Fruit fly (Drosophila melanogaster) whole organism, embryonic: Measurements from ENCODE around the gene RhoGAP93B.

Source experiments
- CG10431 ChIP-seq: fragments of 200-800 bp; sonication (Bioruptor generic); optimal IDR thresholded peaks from 3 replicates; lab custom pipeline; 2018; ENCODE audit warnings: missing biosample characterization, mild to moderate bottlenecking, missing genetic modification characterization
- CG11456 ChIP-seq: fragments of 200-800 bp; sonication (Bioruptor generic); IDR thresholded peaks from 3 replicates; pipeline ENCODE4 v1.3.6; 2022; ENCODE audit warnings: missing biosample characterization, missing genetic modification characterization
- CG11695 ChIP-seq: fragments of 200-800 bp; sonication (Bioruptor generic); IDR thresholded peaks from 3 replicates; pipeline ENCODE4 v1.3.6; 2022; ENCODE audit warnings: missing biosample characterization, missing genetic modification characterization
- CG12104 ChIP-seq: fragments of 200-800 bp; sonication (Bioruptor generic); optimal IDR thresholded peaks from 3 replicates; lab custom pipeline; 2016; ENCODE audit warnings: missing biosample characterization, missing genetic modification characterization
- CG12942 ChIP-seq: fragments of 200-800 bp; sonication (Bioruptor generic); optimal IDR thresholded peaks from 3 replicates; lab custom pipeline; 2016; ENCODE audit warnings: missing biosample characterization, missing genetic modification characterization
- CG13287 ChIP-seq: fragments of 200-800 bp; sonication (Bioruptor generic); IDR thresholded peaks from 2 replicates; pipeline ENCODE4 v1.3.6; 2022; ENCODE audit warnings: missing biosample characterization, missing genetic modification characterization; ENCODE audit not compliant: partially characterized antibody
- CG14014 ChIP-seq: fragments of 200-800 bp; sonication (Bioruptor generic); IDR thresholded peaks from 2 replicates; pipeline ENCODE4 v1.3.6; 2022; ENCODE audit warnings: missing biosample characterization, missing genetic modification characterization
- CG14860 ChIP-seq: fragments of 200-800 bp; sonication (Bioruptor generic); IDR thresholded peaks from 3 replicates; pipeline ENCODE4 v1.3.6; 2022; ENCODE audit warnings: missing biosample characterization, missing genetic modification characterization; ENCODE audit not compliant: partially characterized antibody
- CG1603 ChIP-seq: fragments of 200-800 bp; sonication (Bioruptor generic); optimal IDR thresholded peaks from 2 replicates; lab custom pipeline; 2019; ENCODE audit warnings: missing biosample characterization, mild to moderate bottlenecking, missing genetic modification characterization, moderate library complexity
- CG1792 ChIP-seq: fragments of 200-800 bp; sonication (Bioruptor generic); optimal IDR thresholded peaks from 2 replicates; lab custom pipeline; 2016; ENCODE audit warnings: missing biosample characterization, missing genetic modification characterization
- CG2202 ChIP-seq: fragments of 200-800 bp; sonication (Bioruptor generic); optimal IDR thresholded peaks from 2 replicates; lab custom pipeline; 2018; ENCODE audit warnings: missing biosample characterization, mild to moderate bottlenecking, missing genetic modification characterization
- CG30403 ChIP-seq: fragments of 200-800 bp; sonication (Bioruptor generic); optimal IDR thresholded peaks from 3 replicates; lab custom pipeline; 2016; ENCODE audit warnings: missing biosample characterization, missing genetic modification characterization
- CG31441 ChIP-seq: fragments of 200-800 bp; sonication (Bioruptor generic); IDR thresholded peaks from 2 replicates; pipeline ENCODE4 v1.3.6; 2022; ENCODE audit warnings: missing biosample characterization, missing genetic modification characterization
- CG32767 ChIP-seq: fragments of 200-800 bp; sonication (Bioruptor generic); IDR thresholded peaks from 2 replicates; pipeline ENCODE4 v1.3.6; 2022; ENCODE audit warnings: missing biosample characterization, missing genetic modification characterization
- CG33213 ChIP-seq: fragments of 200-800 bp; sonication (Bioruptor generic); optimal IDR thresholded peaks from 3 replicates; lab custom pipeline; 2016; ENCODE audit warnings: missing biosample characterization, missing genetic modification characterization
- CG43689 ChIP-seq: fragments of 200-800 bp; sonication (Bioruptor generic); IDR thresholded peaks from 2 replicates; pipeline ENCODE4 v1.3.6; 2022; ENCODE audit warnings: missing biosample characterization, missing genetic modification characterization
- CG4730 ChIP-seq: fragments of 200-800 bp; sonication (Bioruptor generic); IDR thresholded peaks from 2 replicates; pipeline ENCODE4 v1.3.6; 2022; ENCODE audit warnings: missing biosample characterization, missing genetic modification characterization
- CG6175 ChIP-seq: fragments of 200-800 bp; sonication (Bioruptor generic); IDR thresholded peaks from 3 replicates; pipeline ENCODE4 v1.3.6; 2022; ENCODE audit warnings: missing biosample characterization, missing genetic modification characterization
- CG6683 ChIP-seq: fragments of 200-800 bp; sonication (Bioruptor generic); optimal IDR thresholded peaks from 2 replicates; lab custom pipeline; 2017; ENCODE audit warnings: missing biosample characterization, mild to moderate bottlenecking, missing genetic modification characterization, missing genetic modification reagents
- CG7987 ChIP-seq: fragments of 200-800 bp; sonication (Bioruptor generic); optimal IDR thresholded peaks from 2 replicates; lab custom pipeline; 2018; ENCODE audit warnings: missing biosample characterization, mild to moderate bottlenecking, missing genetic modification characterization, moderate library complexity
- CG8478 ChIP-seq: fragments of >200 bp; optimal IDR thresholded peaks from 2 replicates; lab custom pipeline; 2018
- CG8765 ChIP-seq: fragments of 200-800 bp; sonication (Bioruptor generic); IDR thresholded peaks from 2 replicates; pipeline ENCODE4 v1.3.6; 2022; ENCODE audit warnings: missing biosample characterization, missing genetic modification characterization
- CG9932 ChIP-seq: fragments of 200-800 bp; sonication (Bioruptor generic); IDR thresholded peaks from 2 replicates; pipeline ENCODE4 v1.3.6; 2022; ENCODE audit warnings: missing biosample characterization, missing genetic modification characterization
- CTCF ChIP-seq: fragments of 200-800 bp; sonication (Bioruptor generic); optimal IDR thresholded peaks from 2 replicates; lab custom pipeline; 2017; ENCODE audit warnings: missing biosample characterization, mild to moderate bottlenecking, missing genetic modification characterization, moderate library complexity
- D ChIP-seq, 2 experiments: fragments of 200-800 bp in 1 of 2; fragments of >200 bp in 1 of 2; sonication (Bioruptor generic) in 1 of 2; optimal IDR thresholded peaks; 2 replicates in 1 of 2; 3 replicates in 1 of 2; lab custom pipeline; 2017; ENCODE audit warnings: mild to moderate bottlenecking in 1 of 2, missing biosample characterization in 1 of 2, missing genetic modification characterization in 1 of 2, missing genetic modification reagents in 1 of 2
- Dbx ChIP-seq: fragments of 200-800 bp; sonication (Bioruptor generic); IDR thresholded peaks from 3 replicates; pipeline ENCODE4 v1.3.6; 2022; ENCODE audit warnings: missing biosample characterization, missing genetic modification characterization
- Dek ChIP-seq: fragments of 200-800 bp; sonication (Bioruptor generic); optimal IDR thresholded peaks from 3 replicates; lab custom pipeline; 2019; ENCODE audit warnings: missing biosample characterization, mild to moderate bottlenecking, missing genetic modification characterization, moderate library complexity
- Dref ChIP-seq: fragments of 200-800 bp; sonication (Bioruptor generic); IDR thresholded peaks from 2 replicates; pipeline ENCODE4 v1.3.6; 2022; ENCODE audit warnings: missing biosample characterization, missing genetic modification characterization
- HHEX ChIP-seq: fragments of 200-800 bp; sonication (Bioruptor generic); optimal IDR thresholded peaks from 3 replicates; lab custom pipeline; 2017; ENCODE audit warnings: missing biosample characterization, mild to moderate bottlenecking, missing genetic modification characterization, missing genetic modification reagents
- HmgD ChIP-seq: fragments of 200-800 bp; sonication (Bioruptor generic); optimal IDR thresholded peaks from 3 replicates; lab custom pipeline; 2016; ENCODE audit warnings: missing biosample characterization, missing genetic modification characterization
- HmgZ ChIP-seq: fragments of 200-800 bp; sonication (Bioruptor generic); optimal IDR thresholded peaks from 2 replicates; lab custom pipeline; 2018; ENCODE audit warnings: missing biosample characterization, mild to moderate bottlenecking, missing genetic modification characterization
- Lpt ChIP-seq: fragments of >200 bp; optimal IDR thresholded peaks from 2 replicates; lab custom pipeline; 2018; ENCODE audit warnings: missing biosample characterization, missing genetic modification characterization
- Scr ChIP-seq: fragments of 200-800 bp; sonication (Bioruptor generic); IDR thresholded peaks from 2 replicates; pipeline ENCODE4 v1.3.6; 2022; ENCODE audit warnings: missing biosample characterization, missing genetic modification characterization; ENCODE audit not compliant: partially characterized antibody
- ac ChIP-seq: fragments of 200-800 bp; sonication (Bioruptor generic); optimal IDR thresholded peaks from 3 replicates; lab custom pipeline; 2017; ENCODE audit warnings: missing biosample characterization, mild to moderate bottlenecking, missing genetic modification characterization
- ash1 ChIP-seq: fragments of 200-800 bp; sonication (Bioruptor generic); optimal IDR thresholded peaks from 2 replicates; lab custom pipeline; 2018; ENCODE audit warnings: missing biosample characterization, mild to moderate bottlenecking, missing genetic modification characterization
- btn ChIP-seq: fragments of 200-800 bp; sonication (Bioruptor generic); optimal IDR thresholded peaks from 2 replicates; lab custom pipeline; 2016; ENCODE audit warnings: missing biosample characterization, missing genetic modification characterization
- da ChIP-seq: fragments of 200-800 bp; sonication (Bioruptor generic); optimal IDR thresholded peaks from 2 replicates; lab custom pipeline; 2016; ENCODE audit warnings: missing biosample characterization, missing genetic modification characterization
- dan ChIP-seq: fragments of 200-800 bp; sonication (Bioruptor generic); IDR thresholded peaks from 2 replicates; pipeline ENCODE4 v1.3.6; 2022; ENCODE audit warnings: missing biosample characterization, missing genetic modification characterization
- dm ChIP-seq: fragments of 200-800 bp; sonication (Bioruptor generic); optimal IDR thresholded peaks from 3 replicates; lab custom pipeline; 2016; ENCODE audit warnings: missing biosample characterization, missing genetic modification characterization
- gro ChIP-seq: fragments of 200-800 bp; sonication (Bioruptor generic); optimal IDR thresholded peaks from 2 replicates; lab custom pipeline; 2016; ENCODE audit warnings: missing biosample characterization, missing genetic modification characterization
- lab ChIP-seq: fragments of 200-800 bp; sonication (Bioruptor generic); optimal IDR thresholded peaks from 3 replicates; lab custom pipeline; 2017; ENCODE audit warnings: missing biosample characterization, missing genetic modification characterization, mild to moderate bottlenecking, moderate library complexity, missing genetic modification reagents
- nmo ChIP-seq: fragments of 200-800 bp; sonication (Bioruptor generic); optimal IDR thresholded peaks from 2 replicates; lab custom pipeline; 2018; ENCODE audit warnings: missing biosample characterization, mild to moderate bottlenecking, missing genetic modification characterization, moderate library complexity
- pan ChIP-seq, 4 experiments: fragments of >200 bp in 3 of 4; fragments of 200-800 bp in 1 of 4; sonication (Bioruptor generic) in 1 of 4; optimal IDR thresholded peaks in 3 of 4; IDR thresholded peaks in 1 of 4; 2 replicates each; pipeline versions ENCODE4 v1.3.6 to Lab custom; 2017 to 2022; ENCODE audit warnings: missing biosample characterization in 2 of 4, missing genetic modification characterization in 2 of 4, mixed read lengths in 1 of 4
- pros ChIP-seq: fragments of 200-800 bp; sonication (Bioruptor generic); optimal IDR thresholded peaks from 3 replicates; lab custom pipeline; 2019; ENCODE audit warnings: missing biosample characterization, mild to moderate bottlenecking, missing genetic modification characterization, moderate library complexity
- psq ChIP-seq: fragments of 200-800 bp; sonication (Bioruptor generic); optimal IDR thresholded peaks from 2 replicates; lab custom pipeline; 2017; ENCODE audit warnings: missing biosample characterization, missing genetic modification characterization
- sd ChIP-seq: fragments of 200-800 bp; sonication (Bioruptor generic); optimal IDR thresholded peaks from 3 replicates; lab custom pipeline; 2018; ENCODE audit warnings: missing biosample characterization, mild to moderate bottlenecking, missing genetic modification characterization, moderate library complexity
- tap ChIP-seq: fragments of 200-800 bp; optimal IDR thresholded peaks from 3 replicates; lab custom pipeline; 2019; ENCODE audit warnings: missing biosample characterization, mild to moderate bottlenecking, missing genetic modification characterization, moderate library complexity
- tin ChIP-seq: fragments of 200-800 bp; sonication (Bioruptor generic); optimal IDR thresholded peaks from 3 replicates; lab custom pipeline; 2016; ENCODE audit warnings: missing biosample characterization, missing genetic modification characterization
- toy ChIP-seq: fragments of 200-800 bp; sonication (Bioruptor generic); IDR thresholded peaks from 2 replicates; pipeline ENCODE4 v1.3.6; 2022; ENCODE audit warnings: missing biosample characterization, missing genetic modification characterization
- trem ChIP-seq: fragments of 200-800 bp; optimal IDR thresholded peaks from 3 replicates; lab custom pipeline; 2019; ENCODE audit warnings: missing biosample characterization, mild to moderate bottlenecking, missing genetic modification characterization, moderate library complexity
- yki ChIP-seq: fragments of >200 bp; optimal IDR thresholded peaks from 3 replicates; lab custom pipeline; 2018
- zen ChIP-seq: fragments of 200-800 bp; sonication (Bioruptor generic); optimal IDR thresholded peaks from 3 replicates; lab custom pipeline; 2018; ENCODE audit warnings: missing biosample characterization, mild to moderate bottlenecking, missing genetic modification characterization, moderate library complexity

The RhoGAP93B gene

DNA sequence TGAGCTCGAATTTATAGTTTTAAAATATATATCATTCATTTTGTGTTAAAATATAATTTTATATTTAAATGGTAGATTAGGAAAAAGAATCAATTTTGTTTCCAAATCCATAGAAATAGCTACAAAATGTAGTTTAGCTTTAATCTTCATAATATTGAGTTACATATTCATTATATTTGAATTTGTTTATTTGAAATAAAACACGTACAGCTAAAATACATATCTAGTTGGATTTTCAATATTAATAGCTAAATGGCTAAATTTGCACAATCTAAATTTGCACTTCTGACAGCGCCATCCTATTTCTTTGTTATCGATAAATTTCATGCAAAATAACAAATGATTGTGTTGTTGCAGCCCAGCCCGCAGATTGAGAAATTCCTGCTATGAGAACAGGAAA, 36.3 kb upstream of the RhoGAP93B start, which contains the start of gene Usp8 (continued):
- TF ChIP-seq CG32767 (GFP tag; lab: Robert Waterston, UW), result no peak
- TF ChIP-seq gro, result no peak
- no peak for TF ChIP-seq CG13287
- TF ChIP-seq pros (GFP tag; lab: Kevin White, UChicago), result no peak
- TF ChIP-seq CG43689, result no peak
- no peak for TF ChIP-seq psq (GFP tag; lab: Kevin White, UChicago)
- no peak for TF ChIP-seq CG6175 (GFP tag; lab: Robert Waterston, UW)
- TF ChIP-seq D (optimal IDR thresholded peaks at IDR 0.05; lab: Kevin White, UChicago), result no peak
- no peak for TF ChIP-seq D (GFP tag; optimal IDR thresholded peaks at IDR 0.05; lab: Kevin White, UChicago)
- TF ChIP-seq trem (tag; lab: Kevin White, UChicago), result peak; percentile 38
- no peak for TF ChIP-seq Lpt (GFP tag; lab: Kevin White, UChicago)
- TF ChIP-seq HHEX, result no peak
- no peak for TF ChIP-seq CG8478
- no peak for TF ChIP-seq Dbx
- peak; percentile 65 for TF ChIP-seq nmo
- TF ChIP-seq zen (tag; lab: Kevin White, UChicago), result peak; percentile 26
- no peak for TF ChIP-seq HmgD
- peak; percentile 44 for TF ChIP-seq CG1603 (tag; lab: Kevin White, UChicago)
- TF ChIP-seq CG12942 (GFP tag; lab: Kevin White, UChicago), result no peak
- TF ChIP-seq da (GFP tag; lab: Kevin White, UChicago), result no peak
- no peak for TF ChIP-seq tin (GFP tag; lab: Kevin White, UChicago)
- no peak for TF ChIP-seq CG31441 (GFP tag; lab: Robert Waterston, UW)
- no peak for TF ChIP-seq yki (lab: Kevin White, UChicago)
- no peak for TF ChIP-seq pan (optimal IDR thresholded peaks at IDR 0.05; lab: Kevin White, UChicago)
- no peak for TF ChIP-seq pan (GFP tag; optimal IDR thresholded peaks at IDR 0.05 in 1 of 2, IDR thresholded peaks at IDR 0.05 in 1 of 2)
- no peak for TF ChIP-seq CG7987 (GFP tag; lab: Kevin White, UChicago)
- no peak for TF ChIP-seq tap (tag; lab: Kevin White, UChicago)
- no peak for TF ChIP-seq CG4730
- TF ChIP-seq Dref, result peak; percentile 65
- TF ChIP-seq CG14014 (GFP tag; lab: Robert Waterston, UW), result no peak
- peak; percentile 25 for TF ChIP-seq CG12104
- no peak for TF ChIP-seq lab (GFP tag; lab: Kevin White, UChicago)
- no peak for TF ChIP-seq dm
- TF ChIP-seq CG8765 (GFP tag; lab: Robert Waterston, UW), result no peak
- no peak for TF ChIP-seq sd (tag; lab: Kevin White, UChicago)
- no peak for TF ChIP-seq dan (GFP tag; lab: Robert Waterston, UW)
- TF ChIP-seq Dek (tag; lab: Kevin White, UChicago), result peak; percentile 45
- peak; percentile 46; the same call in 1 of the 2 replicates for TF ChIP-seq CG9932 (GFP tag; lab: Robert Waterston, UW)
- TF ChIP-seq CG2202 (tag; lab: Kevin White, UChicago), result no peak
- TF ChIP-seq CG30403 (GFP tag; lab: Kevin White, UChicago), result peak; percentile 65
- no peak for TF ChIP-seq CG11456
- TF ChIP-seq CG10431 (GFP tag; lab: Kevin White, UChicago), result no peak
- no peak for TF ChIP-seq CG6683 (GFP tag; lab: Kevin White, UChicago)
- no peak for TF ChIP-seq Scr
- no peak for TF ChIP-seq HmgZ (tag; lab: Kevin White, UChicago)
- no peak for TF ChIP-seq CG14860 (GFP tag; lab: Robert Waterston, UW)
- peak; percentile 9 for TF ChIP-seq CTCF (GFP tag; lab: Kevin White, UChicago)
- no peak for TF ChIP-seq CG11695 (GFP tag; lab: Robert Waterston, UW)
- no peak for TF ChIP-seq ash1 (GFP tag; lab: Kevin White, UChicago)
- no peak for TF ChIP-seq CG1792 (GFP tag; lab: Kevin White, UChicago)
- no peak for TF ChIP-seq btn (GFP tag; lab: Kevin White, UChicago)
- no peak for TF ChIP-seq toy (GFP tag; lab: Robert Waterston, UW)
- no peak for TF ChIP-seq CG33213 (GFP tag; lab: Kevin White, UChicago)
- TF ChIP-seq ac (GFP tag; lab: Kevin White, UChicago), result no peak
